Fruit fly (Drosophila melanogaster): ENCODE results near the gene CG13877.

CG13877 gene

dm6 chr3L:211200-211599, 6.7 kb upstream of the CG13877 start, which contains the start of gene Prp4k (continued):
- TF ChIP-seq jing (GFP tag; optimal IDR thresholded peaks at IDR 0.05) (no peak), gt (GFP tag; IDR thresholded peaks at IDR 0.05) (no peak), Med (GFP tag) (peak; percentile 70), dmrt11E (tag; optimal IDR thresholded peaks at IDR 0.05) (no peak), CG9797 (GFP tag; optimal IDR thresholded peaks at IDR 0.05) (peak; percentile 62), CG13424 (tag; optimal IDR thresholded peaks at IDR 0.05) (no peak), CG17829 (tag; optimal IDR thresholded peaks at IDR 0.05) (peak; percentile 19), NK7.1 (GFP tag; optimal IDR thresholded peaks at IDR 0.05) (no peak), MBD-R2 (GFP tag; IDR thresholded peaks at IDR 0.05) (peak; percentile 61), pb (GFP tag; optimal IDR thresholded peaks at IDR 0.05) (no peak), stwl (tag; optimal IDR thresholded peaks at IDR 0.05) (peak; percentile 50), zen (tag; optimal IDR thresholded peaks at IDR 0.05) (no peak), Usf (GFP tag; optimal IDR thresholded peaks at IDR 0.05) (no peak), Antp (GFP tag; optimal IDR thresholded peaks at IDR 0.05) (no peak), Deaf1 (tag; optimal IDR thresholded peaks at IDR 0.05) (peak; percentile 58), CG10321 (GFP tag; IDR thresholded peaks at IDR 0.05) (no peak), CG13624 (GFP tag; optimal IDR thresholded peaks at IDR 0.05) (no peak)

DNA sequence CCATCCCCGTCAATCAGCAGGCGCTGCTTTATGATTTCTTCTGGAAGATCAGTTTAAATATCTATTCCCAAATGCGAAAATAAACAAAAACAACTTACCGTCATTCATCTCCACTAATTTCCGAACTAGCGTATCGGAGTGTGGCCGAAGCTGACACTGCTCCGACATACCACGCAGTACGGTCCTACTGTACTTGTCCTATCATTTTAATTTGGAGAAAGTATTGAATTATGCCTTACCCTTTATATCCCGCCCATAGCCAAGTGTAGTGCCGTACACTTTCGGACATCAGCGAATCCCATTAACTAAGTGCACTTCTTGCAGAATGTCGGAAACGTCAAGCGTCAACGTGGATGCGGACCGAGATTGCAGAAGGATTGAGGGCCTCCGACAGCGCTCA, 5.3 kb upstream of the CG13877 start, which contains the start of the genes thoc7 and Dis3l2:
Gene thoc7 (minus strand): TSS at position 168 of the 400 bp plus-strand sequence.
Gene Dis3l2 (plus strand): TSS at position 190 of the 400 bp plus-strand sequence.
- TF ChIP-seq amos (GFP tag; IDR thresholded peaks at IDR 0.05; ENCODE audit: partially characterized antibody) (peak; percentile 29; the same call in 1 of the 2 replicates), twi (tag; optimal IDR thresholded peaks at IDR 0.05) (no peak), phol (tag; optimal IDR thresholded peaks at IDR 0.05) (peak; percentile 10), CG1647 (GFP tag; optimal IDR thresholded peaks at IDR 0.05) (no peak), CG12659 (GFP tag; optimal IDR thresholded peaks at IDR 0.05) (peak; percentile 12), MBD-R2 (GFP tag; IDR thresholded peaks at IDR 0.05) (peak; percentile 80), Scr (GFP tag; IDR thresholded peaks at IDR 0.05; ENCODE audit: partially characterized antibody) (no peak), CG6683 (GFP tag; optimal IDR thresholded peaks at IDR 0.05) (no peak), sisA (GFP tag; IDR thresholded peaks at IDR 0.05) (no peak), Adf1 (GFP tag; IDR thresholded peaks at IDR 0.05) (no peak), HmgD (GFP tag; optimal IDR thresholded peaks at IDR 0.05) (no peak), CG34224 (GFP tag; IDR thresholded peaks at IDR 0.05; ENCODE audit: partially characterized antibody) (peak; percentile 39; the same call in 1 of the 3 replicates), kah (GFP tag; optimal IDR thresholded peaks at IDR 0.05) (no peak), CG2116 (GFP tag; optimal IDR thresholded peaks at IDR 0.05) (peak; percentile 10), stwl (tag; optimal IDR thresholded peaks at IDR 0.05) (peak; percentile 77), Mrtf (GFP tag; IDR thresholded peaks at IDR 0.05) (no peak), bigmax (GFP tag; optimal IDR thresholded peaks at IDR 0.05) (peak; percentile 62), crol (GFP tag; IDR thresholded peaks at IDR 0.05) (no peak), p53 (GFP tag; optimal IDR thresholded peaks at IDR 0.05) (no peak), CG2875 (GFP tag; optimal IDR thresholded peaks at IDR 0.05) (no peak), CG4617 (GFP tag; optimal IDR thresholded peaks at IDR 0.05; ENCODE audit: borderline replicate concordance) (peak; percentile 90), CG14710 (tag; optimal IDR thresholded peaks at IDR 0.05) (peak; percentile 16), CG7839 (tag; optimal IDR thresholded peaks at IDR 0.05) (no peak), MESR4 (GFP tag; optimal IDR thresholded peaks at IDR 0.05) (peak; percentile 80), exex (tag; optimal IDR thresholded peaks at IDR 0.05) (no peak), Fer2 (tag; optimal IDR thresholded peaks at IDR 0.05) (no peak), bsh (GFP tag; optimal IDR thresholded peaks at IDR 0.05) (no peak), sob (GFP tag; IDR thresholded peaks at IDR 0.05) (no peak), trem (tag; optimal IDR thresholded peaks at IDR 0.05) (peak; percentile 5), CG9797 (GFP tag; optimal IDR thresholded peaks at IDR 0.05) (peak; percentile 79), CG7357 (GFP tag; IDR thresholded peaks at IDR 0.05) (no peak), Bgb (GFP tag; IDR thresholded peaks at IDR 0.05; ENCODE audit: partially characterized antibody) (peak; percentile 19; the same call in 1 of the 2 replicates), fd64A (GFP tag; optimal IDR thresholded peaks at IDR 0.05) (no peak), CG11695 (GFP tag; IDR thresholded peaks at IDR 0.05) (no peak), gfzf (GFP tag; optimal IDR thresholded peaks at IDR 0.05) (peak; percentile 87)
